Fruit fly (Drosophila melanogaster) whole organism, embryonic: ENCODE results near the gene Zn72D.

Experiments used
- Abd-B ChIP-seq: fragments of 200-800 bp; sonication (Bioruptor generic); optimal IDR thresholded peaks from 2 replicates; lab custom pipeline; 2018; ENCODE audit warnings: missing biosample characterization, mild to moderate bottlenecking, missing genetic modification characterization, moderate library complexity
- Aef1 ChIP-seq: fragments of 200-800 bp; sonication (Bioruptor generic); IDR thresholded peaks from 3 replicates; pipeline ENCODE4 v1.3.6; 2022; ENCODE audit warnings: missing biosample characterization, missing genetic modification characterization
- Asciz ChIP-seq: fragments of 200-800 bp; sonication (Bioruptor generic); optimal IDR thresholded peaks from 2 replicates; lab custom pipeline; 2017; ENCODE audit warnings: missing biosample characterization, mild to moderate bottlenecking, missing genetic modification characterization, missing genetic modification reagents
- Bgb ChIP-seq: fragments of 200-800 bp; sonication (Bioruptor generic); IDR thresholded peaks from 2 replicates; pipeline ENCODE4 v1.3.6; 2022; ENCODE audit warnings: missing biosample characterization, missing genetic modification characterization; ENCODE audit not compliant: partially characterized antibody
- CG10654 ChIP-seq: fragments of 200-800 bp; sonication (Bioruptor generic); optimal IDR thresholded peaks from 2 replicates; lab custom pipeline; 2016; ENCODE audit warnings: missing biosample characterization, missing genetic modification characterization
- CG12659 ChIP-seq: fragments of 200-800 bp; sonication (Bioruptor generic); optimal IDR thresholded peaks from 3 replicates; lab custom pipeline; 2017; ENCODE audit warnings: mild to moderate bottlenecking, missing biosample characterization, missing genetic modification reagents, missing genetic modification characterization
- CG14014 ChIP-seq: fragments of 200-800 bp; sonication (Bioruptor generic); IDR thresholded peaks from 2 replicates; pipeline ENCODE4 v1.3.6; 2022; ENCODE audit warnings: missing biosample characterization, missing genetic modification characterization
- CG14667 ChIP-seq: fragments of 200-800 bp; sonication (Bioruptor generic); IDR thresholded peaks from 2 replicates; pipeline ENCODE4 v1.3.6; 2022; ENCODE audit warnings: missing biosample characterization, missing genetic modification characterization
- CG14860 ChIP-seq: fragments of 200-800 bp; sonication (Bioruptor generic); IDR thresholded peaks from 3 replicates; pipeline ENCODE4 v1.3.6; 2022; ENCODE audit warnings: missing biosample characterization, missing genetic modification characterization; ENCODE audit not compliant: partially characterized antibody
- CG4617 ChIP-seq: fragments of 200-800 bp; sonication (Bioruptor generic); optimal IDR thresholded peaks from 3 replicates; lab custom pipeline; 2016; ENCODE audit warnings: missing biosample characterization, missing genetic modification characterization, borderline replicate concordance
- CG4730 ChIP-seq: fragments of 200-800 bp; sonication (Bioruptor generic); IDR thresholded peaks from 2 replicates; pipeline ENCODE4 v1.3.6; 2022; ENCODE audit warnings: missing biosample characterization, missing genetic modification characterization
- CG6791 ChIP-seq: fragments of 200-800 bp; sonication (Bioruptor generic); IDR thresholded peaks from 3 replicates; pipeline ENCODE4 v1.3.6; 2022; ENCODE audit warnings: missing biosample characterization, missing genetic modification characterization; ENCODE audit not compliant: partially characterized antibody
- CG7271 ChIP-seq: fragments of 200-800 bp; sonication (Bioruptor generic); optimal IDR thresholded peaks from 2 replicates; lab custom pipeline; 2018; ENCODE audit warnings: missing biosample characterization, mild to moderate bottlenecking, missing genetic modification characterization, moderate library complexity
- CG7556 ChIP-seq: fragments of 200-800 bp; sonication (Bioruptor generic); optimal IDR thresholded peaks from 2 replicates; lab custom pipeline; 2017; ENCODE audit warnings: missing biosample characterization, mild to moderate bottlenecking, missing genetic modification characterization
- CG7928 ChIP-seq: fragments of 200-800 bp; sonication (Bioruptor generic); optimal IDR thresholded peaks from 2 replicates; lab custom pipeline; 2017; ENCODE audit warnings: missing biosample characterization, mild to moderate bottlenecking, missing genetic modification characterization
- CG8924 ChIP-seq: fragments of 200-800 bp; optimal IDR thresholded peaks from 3 replicates; lab custom pipeline; 2019; ENCODE audit warnings: missing biosample characterization, mild to moderate bottlenecking, missing genetic modification characterization, moderate library complexity
- Dek ChIP-seq: fragments of 200-800 bp; sonication (Bioruptor generic); optimal IDR thresholded peaks from 3 replicates; lab custom pipeline; 2019; ENCODE audit warnings: missing biosample characterization, mild to moderate bottlenecking, missing genetic modification characterization, moderate library complexity
- Drgx ChIP-seq: fragments of 200-800 bp; sonication (Bioruptor generic); IDR thresholded peaks from 2 replicates; pipeline ENCODE4 v1.3.6; 2022; ENCODE audit warnings: missing biosample characterization, missing genetic modification characterization
- E2f1 ChIP-seq: fragments of 200-800 bp; sonication (Bioruptor generic); IDR thresholded peaks from 2 replicates; pipeline ENCODE4 v1.3.6; 2022; ENCODE audit warnings: missing biosample characterization, missing genetic modification characterization
- HLH3B ChIP-seq: fragments of 200-800 bp; sonication (Bioruptor generic); IDR thresholded peaks from 2 replicates; pipeline ENCODE4 v1.3.6; 2022; ENCODE audit warnings: missing biosample characterization, missing genetic modification characterization
- Hr78 ChIP-seq, 2 experiments: fragments of 200-800 bp in 1 of 2; fragments of >200 bp in 1 of 2; sonication (Bioruptor generic) in 1 of 2; optimal IDR thresholded peaks; 2 replicates each; lab custom pipeline; 2017 to 2019; ENCODE audit warnings: missing biosample characterization in 2 of 2, missing genetic modification characterization in 2 of 2, mild to moderate bottlenecking in 1 of 2, moderate library complexity in 1 of 2
- Lpt ChIP-seq: fragments of >200 bp; optimal IDR thresholded peaks from 2 replicates; lab custom pipeline; 2018; ENCODE audit warnings: missing biosample characterization, missing genetic modification characterization
- Mad ChIP-seq: fragments of 200-800 bp; sonication (Bioruptor generic); optimal IDR thresholded peaks from 2 replicates; lab custom pipeline; 2016; ENCODE audit warnings: missing biosample characterization, missing genetic modification characterization
- Max ChIP-seq: fragments of 200-800 bp; sonication (Bioruptor generic); optimal IDR thresholded peaks from 2 replicates; lab custom pipeline; 2016; ENCODE audit warnings: missing biosample characterization, mild to moderate bottlenecking, missing genetic modification characterization
- Meics ChIP-seq: fragments of 200-800 bp; sonication (Bioruptor generic); optimal IDR thresholded peaks from 2 replicates; lab custom pipeline; 2017; ENCODE audit warnings: missing biosample characterization, mild to moderate bottlenecking, missing genetic modification characterization
- Oli ChIP-seq: fragments of 200-800 bp; sonication (Bioruptor generic); optimal IDR thresholded peaks from 2 replicates; lab custom pipeline; 2018; ENCODE audit warnings: missing biosample characterization, mild to moderate bottlenecking, missing genetic modification characterization, moderate library complexity
- Sox102F ChIP-seq: fragments of 200-800 bp; sonication (Bioruptor generic); optimal IDR thresholded peaks from 2 replicates; lab custom pipeline; 2018; ENCODE audit warnings: missing biosample characterization, mild to moderate bottlenecking, missing genetic modification characterization, moderate library complexity
- Trl ChIP-seq, 3 experiments: fragments of >200 bp in 2 of 3; fragments of 200-800 bp in 1 of 3; sonication (Bioruptor generic) in 1 of 3; optimal IDR thresholded peaks; 2 replicates in 1 of 3; 3 replicates in 2 of 3; lab custom pipeline; 2016 to 2017; ENCODE audit warnings: missing biosample characterization in 1 of 3, missing genetic modification characterization in 1 of 3
- Usf ChIP-seq: fragments of 200-800 bp; sonication (Bioruptor generic); optimal IDR thresholded peaks from 2 replicates; lab custom pipeline; 2017; ENCODE audit warnings: missing genotype, missing biosample characterization, missing genetic modification characterization
- al ChIP-seq: fragments of 200-800 bp; sonication (Bioruptor generic); IDR thresholded peaks from 2 replicates; pipeline ENCODE4 v1.3.6; 2022; ENCODE audit warnings: missing biosample characterization, missing genetic modification characterization
- ara ChIP-seq: fragments of 200-800 bp; sonication (Bioruptor generic); IDR thresholded peaks from 2 replicates; pipeline ENCODE4 v1.3.6; 2022; ENCODE audit warnings: missing biosample characterization, missing genetic modification characterization
- bsh ChIP-seq, 2 experiments: fragments of 200-800 bp; sonication (Bioruptor generic); optimal IDR thresholded peaks; 2 replicates each; lab custom pipeline; 2017 to 2018; ENCODE audit warnings: mild to moderate bottlenecking in 2 of 2, missing biosample characterization in 2 of 2, missing genetic modification characterization in 2 of 2, moderate library complexity in 1 of 2
- dan ChIP-seq: fragments of 200-800 bp; sonication (Bioruptor generic); IDR thresholded peaks from 2 replicates; pipeline ENCODE4 v1.3.6; 2022; ENCODE audit warnings: missing biosample characterization, missing genetic modification characterization
- disco-r ChIP-seq: fragments of 200-800 bp; sonication (Bioruptor generic); optimal IDR thresholded peaks from 2 replicates; lab custom pipeline; 2016; ENCODE audit warnings: missing biosample characterization, missing genetic modification characterization
- dm ChIP-seq: fragments of 200-800 bp; sonication (Bioruptor generic); optimal IDR thresholded peaks from 3 replicates; lab custom pipeline; 2016; ENCODE audit warnings: missing biosample characterization, missing genetic modification characterization
- eve ChIP-seq, 2 experiments: fragments of >200 bp; optimal IDR thresholded peaks; 2 replicates each; lab custom pipeline; 2017; ENCODE audit warnings: missing biosample characterization in 2 of 2, missing genetic modification characterization in 2 of 2
- ewg ChIP-seq: fragments of 200-800 bp; sonication (Bioruptor generic); optimal IDR thresholded peaks from 3 replicates; lab custom pipeline; 2017; ENCODE audit warnings: mild to moderate bottlenecking, missing biosample characterization, missing genetic modification reagents, missing genetic modification characterization
- exex ChIP-seq: fragments of 200-800 bp; sonication (Bioruptor generic); optimal IDR thresholded peaks from 4 replicates; lab custom pipeline; 2018; ENCODE audit warnings: missing biosample characterization, mild to moderate bottlenecking, missing genetic modification characterization, moderate library complexity
- fu2 ChIP-seq: fragments of 200-800 bp; sonication (Bioruptor generic); optimal IDR thresholded peaks from 2 replicates; lab custom pipeline; 2016; ENCODE audit warnings: missing biosample characterization, missing genetic modification characterization
- gt ChIP-seq: fragments of 200-800 bp; sonication (Bioruptor generic); IDR thresholded peaks from 2 replicates; pipeline ENCODE4 v1.3.6; 2022; ENCODE audit warnings: missing biosample characterization, missing genetic modification characterization
- h ChIP-seq: fragments of >200 bp; optimal IDR thresholded peaks from 2 replicates; lab custom pipeline; 2017
- jigr1 ChIP-seq: fragments of 200-800 bp; sonication (Bioruptor generic); IDR thresholded peaks from 3 replicates; pipeline ENCODE4 v1.3.6; 2022; ENCODE audit warnings: missing biosample characterization, missing genetic modification characterization
- luna ChIP-seq: fragments of 200-800 bp; sonication (Bioruptor generic); optimal IDR thresholded peaks from 2 replicates; lab custom pipeline; 2016; ENCODE audit warnings: missing biosample characterization, missing genetic modification characterization
- mam ChIP-seq: fragments of 200-800 bp; sonication (Bioruptor generic); optimal IDR thresholded peaks from 3 replicates; lab custom pipeline; 2016; ENCODE audit warnings: missing biosample characterization, missing genetic modification characterization
- sens ChIP-seq: fragments of 200-800 bp; sonication (Bioruptor generic); peaks from one replicate; lab custom pipeline; 2016; ENCODE audit warnings: missing biosample characterization, missing genetic modification characterization
- slou ChIP-seq: fragments of 200-800 bp; sonication (Bioruptor generic); optimal IDR thresholded peaks from 3 replicates; lab custom pipeline; 2016; ENCODE audit warnings: missing biosample characterization, missing genetic modification characterization
- usp ChIP-seq: fragments of >200 bp; optimal IDR thresholded peaks from 2 replicates; lab custom pipeline; 2017; ENCODE audit warnings: missing biosample characterization, missing genetic modification characterization
- wek ChIP-seq: fragments of 200-800 bp; sonication (Bioruptor generic); optimal IDR thresholded peaks from 3 replicates; lab custom pipeline; 2018; ENCODE audit warnings: missing biosample characterization, mild to moderate bottlenecking, missing genetic modification characterization, moderate library complexity
- zf30C ChIP-seq: fragments of 200-800 bp; sonication (Bioruptor generic); optimal IDR thresholded peaks from 3 replicates; lab custom pipeline; 2018; ENCODE audit warnings: missing biosample characterization, mild to moderate bottlenecking, missing genetic modification characterization

Gene Zn72D

DNA sequence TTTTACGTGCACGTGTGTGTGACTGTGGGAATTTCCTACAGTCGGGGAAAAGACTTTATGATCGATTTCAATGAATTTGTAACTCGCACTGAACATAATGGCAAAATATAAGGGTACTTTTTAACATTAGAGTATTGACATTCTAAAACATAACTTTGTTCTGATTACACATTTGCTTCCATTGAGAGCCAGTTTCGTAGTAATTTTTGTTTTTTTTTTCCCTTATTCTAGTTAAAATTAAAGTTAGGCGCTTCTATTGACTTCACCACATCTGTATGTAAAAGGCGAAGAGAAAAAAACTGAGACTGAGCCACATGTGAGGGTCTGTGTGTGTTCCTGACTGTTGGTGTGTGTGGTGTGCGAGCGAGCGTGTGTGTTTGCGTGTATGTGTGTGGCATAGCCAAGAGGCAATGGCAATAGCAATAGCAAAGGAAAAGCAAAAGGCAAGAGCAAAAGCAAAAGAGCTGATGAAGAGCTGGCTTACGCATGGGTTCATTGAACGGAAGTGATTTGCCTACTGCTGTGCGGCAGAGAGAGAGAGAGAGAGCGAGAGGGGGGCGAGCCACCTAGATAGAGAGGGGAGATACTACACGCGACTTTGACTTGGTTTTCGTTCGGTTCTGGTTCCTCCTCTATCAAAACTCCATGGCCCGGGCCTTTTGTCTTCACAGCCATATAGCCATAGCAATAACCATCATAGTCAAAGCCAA is 49.6 kb upstream of the Zn72D start (continued):
- TF ChIP-seq CG4617 (GFP tag; lab: Kevin White, UChicago) = no peak
- peak; percentile 51 for TF ChIP-seq ewg
- peak; percentile 72 for TF ChIP-seq Sox102F (GFP tag; lab: Kevin White, UChicago)
- TF ChIP-seq al (GFP tag; lab: Robert Waterston, UW) = 0 out of 2 replicates have a peak, but pooled peaks have one; percentile 48
- TF ChIP-seq CG10654 (GFP tag; lab: Kevin White, UChicago) = peak; percentile 25
- no peak for TF ChIP-seq usp
- no peak for TF ChIP-seq dan (GFP tag; lab: Robert Waterston, UW)
- peak; percentile 83 for TF ChIP-seq CG7556 (GFP tag; lab: Kevin White, UChicago)
- TF ChIP-seq fu2 (GFP tag; lab: Kevin White, UChicago) = peak; percentile 84
- peak; percentile 69 for TF ChIP-seq Drgx
- no peak for TF ChIP-seq ara (GFP tag; lab: Robert Waterston, UW)
- no peak for TF ChIP-seq luna (GFP tag; lab: Kevin White, UChicago)
- peak; percentile 57 to 87 for TF ChIP-seq Trl (optimal IDR thresholded peaks at IDR 0.05; lab: Kevin White, UChicago)
- peak; percentile 37 for TF ChIP-seq Trl (GFP tag; optimal IDR thresholded peaks at IDR 0.05; lab: Kevin White, UChicago)
- no peak for TF ChIP-seq Abd-B (GFP tag; lab: Kevin White, UChicago)
- TF ChIP-seq wek (GFP tag; lab: Kevin White, UChicago) = no peak
- TF ChIP-seq CG4730 = peak; percentile 52
- TF ChIP-seq Usf (GFP tag; lab: Kevin White, UChicago) = peak; percentile 42
- peak; percentile 56 for TF ChIP-seq Max (GFP tag; lab: Kevin White, UChicago)
- peak; percentile 55 for TF ChIP-seq CG14014 (GFP tag; lab: Robert Waterston, UW)
- peak; percentile 78 for TF ChIP-seq Oli
- TF ChIP-seq bsh (GFP tag; optimal IDR thresholded peaks at IDR 0.05; lab: Kevin White, UChicago) = peak; percentile 75 to 78
- TF ChIP-seq Aef1 (GFP tag; lab: Robert Waterston, UW) = no peak; the same call in 1 of the 3 replicates
- TF ChIP-seq exex (tag; lab: Kevin White, UChicago) = no peak
- no peak for TF ChIP-seq CG14860 (GFP tag; lab: Robert Waterston, UW)
- TF ChIP-seq disco-r = no peak
- peak; percentile 85 for TF ChIP-seq mam (GFP tag; lab: Kevin White, UChicago)
- peak in 1 of 2 experiments; percentile 92 for TF ChIP-seq eve (GFP tag; optimal IDR thresholded peaks at IDR 0.05; lab: Kevin White, UChicago)
- TF ChIP-seq gt = no peak
- TF ChIP-seq slou (GFP tag; lab: Kevin White, UChicago) = no peak
- no peak for TF ChIP-seq CG14667 (GFP tag; lab: Robert Waterston, UW)
- TF ChIP-seq Asciz (GFP tag; lab: Kevin White, UChicago) = peak; percentile 55
- TF ChIP-seq CG6791 (GFP tag; lab: Robert Waterston, UW) = no peak
- TF ChIP-seq jigr1 (GFP tag; lab: Robert Waterston, UW) = no peak
- TF ChIP-seq CG7271 (tag; lab: Kevin White, UChicago) = no peak
- TF ChIP-seq sens (GFP tag; lab: Kevin White, UChicago) = peak; percentile 87
- TF ChIP-seq Lpt = no peak
- peak; percentile 14 for TF ChIP-seq CG7928 (GFP tag; lab: Kevin White, UChicago)
- TF ChIP-seq CG12659 = peak; percentile 77
- TF ChIP-seq zf30C (GFP tag; lab: Kevin White, UChicago) = no peak
- TF ChIP-seq h (lab: Kevin White, UChicago) = no peak
- TF ChIP-seq CG8924 (tag; lab: Kevin White, UChicago) = peak; percentile 79
- TF ChIP-seq HLH3B (GFP tag; lab: Robert Waterston, UW) = peak; percentile 66
- peak; percentile 41 for TF ChIP-seq E2f1 (GFP tag; lab: Robert Waterston, UW)
- TF ChIP-seq Mad (GFP tag; lab: Kevin White, UChicago) = peak; percentile 23
- TF ChIP-seq Dek (tag; lab: Kevin White, UChicago) = peak; percentile 68
- peak in 1 of 2 experiments; percentile 49 for TF ChIP-seq Hr78 (GFP tag; optimal IDR thresholded peaks at IDR 0.05; lab: Kevin White, UChicago)
- TF ChIP-seq Bgb = no peak
- peak; percentile 83 for TF ChIP-seq Meics
- TF ChIP-seq dm (GFP tag; lab: Kevin White, UChicago) = peak; percentile 1
